Worm (Caenorhabditis elegans) whole organism, L2 larva: ENCODE measurements around the gene H39E23.3.

ENCODE experiments used
- C34F6.9 ChIP-seq: fragments of 150-350 bp; optimal IDR thresholded peaks from 2 replicates; lab custom pipeline; 2014; ENCODE audit warnings: missing biosample characterization, missing genetic modification characterization
- F13H6.1 ChIP-seq: sonication (generic microtip); optimal IDR thresholded peaks from 2 replicates; lab custom pipeline; 2016; ENCODE audit warnings: missing genetic modification characterization, missing compliant biosample characterization
- Y55F3AM.14 ChIP-seq: fragments of 200-800 bp; sonication (Bioruptor generic); optimal IDR thresholded peaks from 2 replicates; lab custom pipeline; 2018; ENCODE audit warnings: mild to moderate bottlenecking, missing genetic modification characterization, missing compliant biosample characterization
- alr-1 ChIP-seq: fragments of 150-350 bp; optimal IDR thresholded peaks from 2 replicates; lab custom pipeline; 2014; ENCODE audit warnings: missing biosample characterization, missing genetic modification characterization
- aly-2 ChIP-seq: fragments of 150-350 bp; optimal IDR thresholded peaks from 2 replicates; lab custom pipeline; 2014; ENCODE audit warnings: missing biosample characterization, missing genetic modification characterization
- crh-2 ChIP-seq: sonication (generic microtip); optimal IDR thresholded peaks from 2 replicates; lab custom pipeline; 2017; ENCODE audit warnings: missing biosample characterization, missing genetic modification characterization
- dmd-4 ChIP-seq: sonication (generic microtip); optimal IDR thresholded peaks from 2 replicates; lab custom pipeline; 2017; ENCODE audit warnings: missing biosample characterization, missing genetic modification characterization
- egl-27 ChIP-seq: sonication (generic microtip); optimal IDR thresholded peaks from 3 replicates; lab custom pipeline; 2017; ENCODE audit warnings: missing biosample characterization, missing genetic modification reagents, missing genetic modification characterization
- elt-1 ChIP-seq: fragments of 150-350 bp; optimal IDR thresholded peaks from 2 replicates; lab custom pipeline; 2014; ENCODE audit warnings: missing biosample characterization, missing genetic modification characterization
- fos-1 ChIP-seq: fragments of 150-350 bp; optimal IDR thresholded peaks from 2 replicates; lab custom pipeline; 2014; ENCODE audit warnings: missing biosample characterization, missing genetic modification characterization
- gmeb-1 ChIP-seq: fragments of 150-350 bp; optimal IDR thresholded peaks from 2 replicates; lab custom pipeline; 2014; ENCODE audit warnings: missing biosample characterization, missing genetic modification characterization
- lin-11 ChIP-seq: fragments of 150-350 bp; sonication (generic microtip); optimal IDR thresholded peaks from 2 replicates; lab custom pipeline; 2014; ENCODE audit warnings: missing biosample characterization, missing genetic modification characterization, inconsistent platforms, mixed read lengths
- lin-13 ChIP-seq: fragments of 150-350 bp; optimal IDR thresholded peaks from 2 replicates; lab custom pipeline; 2014; ENCODE audit warnings: missing biosample characterization, missing genetic modification reagents, missing genetic modification characterization
- lin-39 ChIP-seq: fragments of 150-350 bp; optimal IDR thresholded peaks from 2 replicates; lab custom pipeline; 2014; ENCODE audit warnings: missing biosample characterization, missing genetic modification reagents, missing genetic modification characterization
- lsy-2 ChIP-seq, 2 experiments: fragments of 150-350 bp in 1 of 2; sonication (generic microtip) in 1 of 2; optimal IDR thresholded peaks; 2 replicates each; lab custom pipeline; 2014 to 2017; ENCODE audit warnings: missing biosample characterization in 2 of 2, missing genetic modification characterization in 2 of 2
- mab-5 ChIP-seq: fragments of 150-350 bp; optimal IDR thresholded peaks from 2 replicates; lab custom pipeline; 2014; ENCODE audit warnings: missing biosample characterization, missing genetic modification characterization
- mbf-1 ChIP-seq: sonication (generic microtip); optimal IDR thresholded peaks from 2 replicates; lab custom pipeline; 2017; ENCODE audit warnings: missing biosample characterization, missing genetic modification characterization
- nhr-10 ChIP-seq: sonication (generic microtip); optimal IDR thresholded peaks from 2 replicates; lab custom pipeline; 2017; ENCODE audit warnings: missing biosample characterization, missing genetic modification characterization
- nhr-11 ChIP-seq: fragments of 150-350 bp; optimal IDR thresholded peaks from 2 replicates; lab custom pipeline; 2014; ENCODE audit warnings: missing biosample characterization, missing genetic modification characterization
- nhr-12 ChIP-seq: fragments of 150-350 bp; optimal IDR thresholded peaks from 2 replicates; lab custom pipeline; 2014; ENCODE audit warnings: missing biosample characterization, missing genetic modification characterization
- nhr-129 ChIP-seq: fragments of 150-350 bp; optimal IDR thresholded peaks from 2 replicates; lab custom pipeline; 2014; ENCODE audit warnings: missing biosample characterization, missing genetic modification characterization
- nhr-21 ChIP-seq: fragments of 150-350 bp; optimal IDR thresholded peaks from 2 replicates; lab custom pipeline; 2014; ENCODE audit warnings: missing biosample characterization, missing genetic modification characterization
- nhr-23 ChIP-seq: fragments of 150-350 bp; optimal IDR thresholded peaks from 2 replicates; lab custom pipeline; 2014; ENCODE audit warnings: missing biosample characterization, missing genetic modification reagents, missing genetic modification characterization
- nhr-237 ChIP-seq: fragments of 150-350 bp; optimal IDR thresholded peaks from 2 replicates; lab custom pipeline; 2014; ENCODE audit warnings: missing biosample characterization, missing genetic modification characterization
- nhr-25 ChIP-seq: fragments of 150-350 bp; sonication (generic microtip); optimal IDR thresholded peaks from 3 replicates; lab custom pipeline; 2014; ENCODE audit warnings: missing biosample characterization, missing genetic modification characterization
- nhr-6 ChIP-seq: fragments of 150-350 bp; optimal IDR thresholded peaks from 2 replicates; lab custom pipeline; 2014; ENCODE audit warnings: missing biosample characterization, missing genetic modification characterization
- nhr-77 ChIP-seq: fragments of 150-350 bp; optimal IDR thresholded peaks from 2 replicates; lab custom pipeline; 2014; ENCODE audit warnings: missing biosample characterization, missing genetic modification characterization
- peb-1 ChIP-seq: fragments of 150-350 bp; optimal IDR thresholded peaks from 2 replicates; lab custom pipeline; 2014; ENCODE audit warnings: missing biosample characterization, missing genetic modification characterization
- sem-4 ChIP-seq: fragments of 150-350 bp; optimal IDR thresholded peaks from 2 replicates; lab custom pipeline; 2014; ENCODE audit warnings: missing biosample characterization, missing genetic modification reagents, missing genetic modification characterization
- skn-1 ChIP-seq: sonication (generic microtip); optimal IDR thresholded peaks from 2 replicates; lab custom pipeline; 2017; ENCODE audit warnings: missing biosample characterization, missing genetic modification characterization
- sma-3 ChIP-seq: sonication (generic microtip); optimal IDR thresholded peaks from 2 replicates; lab custom pipeline; 2016; ENCODE audit warnings: missing genetic modification reagents, missing genetic modification characterization, missing compliant biosample characterization
- sma-9 ChIP-seq, 2 experiments: fragments of 150-350 bp in 1 of 2; sonication (generic microtip) in 1 of 2; optimal IDR thresholded peaks; 2 replicates each; lab custom pipeline; 2014 to 2016; ENCODE audit warnings: missing genetic modification characterization in 2 of 2, mild to moderate bottlenecking in 1 of 2, missing biosample characterization in 1 of 2, missing compliant biosample characterization in 1 of 2, missing genetic modification reagents in 1 of 2, moderate library complexity in 1 of 2
- snpc-4 ChIP-seq: fragments of 150-350 bp; optimal IDR thresholded peaks from 2 replicates; lab custom pipeline; 2014; ENCODE audit warnings: missing biosample characterization, missing genetic modification characterization
- unc-39 ChIP-seq: fragments of 150-350 bp; optimal IDR thresholded peaks from 2 replicates; lab custom pipeline; 2014; ENCODE audit warnings: missing biosample characterization, missing genetic modification characterization
- unc-62 ChIP-seq: fragments of 150-350 bp; optimal IDR thresholded peaks from 2 replicates; lab custom pipeline; 2014; ENCODE audit warnings: missing biosample characterization, missing genetic modification reagents, missing genetic modification characterization
- zag-1 ChIP-seq: fragments of 150-350 bp; optimal IDR thresholded peaks from 2 replicates; lab custom pipeline; 2014; ENCODE audit warnings: missing biosample characterization, missing genetic modification characterization
- ztf-11 ChIP-seq: sonication (generic microtip); optimal IDR thresholded peaks from 2 replicates; lab custom pipeline; 2017; ENCODE audit warnings: missing biosample characterization, missing genetic modification characterization
- ztf-4 ChIP-seq: fragments of 150-350 bp; optimal IDR thresholded peaks from 2 replicates; lab custom pipeline; 2014; ENCODE audit warnings: missing biosample characterization, missing genetic modification characterization

Gene H39E23.3

ce11 chrV:14143634-14144033, 36.0 kb downstream of the H39E23.3 start (continued):
- TF ChIP-seq F13H6.1 (tag; lab: Kevin White, UChicago) (peak; percentile 40), skn-1 (tag; lab: Kevin White, UChicago) (no peak), snpc-4 (tag; lab: Kevin White, UChicago) (no peak), crh-2 (no peak), C34F6.9 (peak; percentile 82), lin-11 (no peak), nhr-21 (tag; lab: Kevin White, UChicago) (no peak), lin-13 (no peak), lsy-2 (tag; optimal IDR thresholded peaks at IDR 0.05; lab: Kevin White, UChicago) (peak; percentile 8 to 67), nhr-129 (tag; lab: Kevin White, UChicago) (peak; percentile 39), gmeb-1 (tag; lab: Kevin White, UChicago) (no peak), elt-1 (tag; lab: Kevin White, UChicago) (no peak), sma-3 (no peak), nhr-77 (tag; lab: Kevin White, UChicago) (no peak), zag-1 (tag; lab: Kevin White, UChicago) (no peak)

- TF ChIP-seq dmd-4 (tag; lab: Kevin White, UChicago), result no peak
- no peak for TF ChIP-seq sma-9 (GFP tag; optimal IDR thresholded peaks at IDR 0.05; lab: Kevin White, UChicago)
- TF ChIP-seq sma-9 (tag; optimal IDR thresholded peaks at IDR 0.05; lab: Kevin White, UChicago), result no peak
- TF ChIP-seq ztf-11, result no peak
- TF ChIP-seq nhr-77 (tag; lab: Kevin White, UChicago), result no peak
- no peak for TF ChIP-seq nhr-21 (tag; lab: Kevin White, UChicago)
- no peak for TF ChIP-seq lin-39 (tag; lab: Kevin White, UChicago)
- TF ChIP-seq, all 48 proteins: peak for 0
Measured at ce11 chrV:14145267-14145666, 37.7 kb downstream of the H39E23.3 start, which contains the start of gene par-1. par-1 (minus strand) TSS chrV:14145367.

ce11 chrV:14146199-14146598, 38.6 kb downstream of the H39E23.3 start, which contains the start of gene acs-10:
acs-10 (plus strand) TSS chrV:14146499.
- TF ChIP-seq skn-1 (tag; lab: Kevin White, UChicago), result no peak
- no peak for TF ChIP-seq zag-1 (tag; lab: Kevin White, UChicago)
- TF ChIP-seq alr-1 (tag; lab: Kevin White, UChicago), result no peak
- no peak for TF ChIP-seq snpc-4 (tag; lab: Kevin White, UChicago)
- TF ChIP-seq fos-1 (tag; lab: Kevin White, UChicago), result no peak
- TF ChIP-seq sma-9 (GFP tag; optimal IDR thresholded peaks at IDR 0.05; lab: Kevin White, UChicago), result no peak
- TF ChIP-seq sma-9 (tag; optimal IDR thresholded peaks at IDR 0.05; lab: Kevin White, UChicago), result no peak
- TF ChIP-seq mab-5 (tag; lab: Kevin White, UChicago), result no peak
- no peak for TF ChIP-seq dmd-4 (tag; lab: Kevin White, UChicago)
- TF ChIP-seq F13H6.1 (tag; lab: Kevin White, UChicago), result no peak
- TF ChIP-seq nhr-11, result no peak
- no peak for TF ChIP-seq ztf-4 (tag; lab: Kevin White, UChicago)
- TF ChIP-seq nhr-23, result no peak
- no peak for TF ChIP-seq nhr-25 (tag; lab: Kevin White, UChicago)
- no peak for TF ChIP-seq mbf-1
- TF ChIP-seq aly-2, result no peak
- no peak for TF ChIP-seq unc-62
- no peak for TF ChIP-seq nhr-129 (tag; lab: Kevin White, UChicago)

- TF ChIP-seq nhr-237 (no peak), unc-39 (no peak), sma-3 (no peak), dmd-4 (tag; lab: Kevin White, UChicago) (no peak), F13H6.1 (tag; lab: Kevin White, UChicago) (no peak), gmeb-1 (tag; lab: Kevin White, UChicago) (no peak), sem-4 (tag; lab: Kevin White, UChicago) (no peak), lin-13 (no peak), mbf-1 (no peak), C34F6.9 (no peak), nhr-12 (tag; lab: Kevin White, UChicago) (no peak), mab-5 (tag; lab: Kevin White, UChicago) (no peak), nhr-11 (no peak), ztf-4 (tag; lab: Kevin White, UChicago) (no peak), lsy-2 (tag; optimal IDR thresholded peaks at IDR 0.05; lab: Kevin White, UChicago) (no peak)
Measured at ce11 chrV:14147114-14147513, 39.5 kb downstream of the H39E23.3 start.

ce11 chrV:14149125-14149524, 41.5 kb downstream of the H39E23.3 start:
- TF ChIP-seq egl-27, result no peak
- no peak for TF ChIP-seq mab-5 (tag; lab: Kevin White, UChicago)
- TF ChIP-seq unc-39, result no peak
- peak; percentile 18 for TF ChIP-seq C34F6.9
- no peak for TF ChIP-seq nhr-237
- TF ChIP-seq F13H6.1 (tag; lab: Kevin White, UChicago), result no peak
- no peak for TF ChIP-seq Y55F3AM.14
- TF ChIP-seq peb-1, result no peak
- no peak for TF ChIP-seq nhr-6 (tag; lab: Kevin White, UChicago)
- peak; percentile 26 for TF ChIP-seq nhr-25 (tag; lab: Kevin White, UChicago)
- TF ChIP-seq nhr-10 (tag; lab: Kevin White, UChicago), result no peak
- no peak for TF ChIP-seq nhr-11
- TF ChIP-seq ztf-4 (tag; lab: Kevin White, UChicago), result no peak
- no peak for TF ChIP-seq zag-1 (tag; lab: Kevin White, UChicago)
